Worm (Caenorhabditis elegans): ENCODE measurements around the gene Y70C5C.1.

The Y70C5C.1 gene

DNA sequence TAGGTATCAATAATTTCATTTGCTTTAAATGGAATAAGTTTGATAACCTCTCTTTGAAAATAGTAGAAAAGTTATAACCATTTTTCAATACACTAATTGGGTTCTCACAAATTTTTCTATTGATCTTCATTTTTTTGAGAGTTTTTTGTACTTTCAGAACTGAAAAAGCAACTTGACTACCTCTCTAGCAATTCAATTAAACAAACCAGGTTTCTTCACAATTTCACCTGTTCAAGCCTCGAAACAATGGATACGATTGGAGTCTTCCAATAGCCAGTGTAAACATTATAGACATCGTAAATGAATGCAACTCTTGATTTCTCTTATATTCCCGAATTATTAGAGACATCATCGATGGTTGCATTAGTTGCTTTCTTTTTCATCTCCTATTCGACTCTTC is 30.0 kb downstream of the Y70C5C.1 start, which contains the start of gene srz-99:
srz-99 (plus strand) TSS at position 301 of the 400 bp plus-strand sequence.
- TF ChIP-seq ama-1 (optimal IDR thresholded peaks at IDR 0.05) (no peak), ceh-16 (tag; optimal IDR thresholded peaks at IDR 0.05) (no peak), tbx-2 (tag; optimal IDR thresholded peaks at IDR 0.05) (no peak), nhr-12 (tag; optimal IDR thresholded peaks at IDR 0.05) (no peak), egl-5 (tag; optimal IDR thresholded peaks at IDR 0.05) (no peak), nhr-237 (tag; optimal IDR thresholded peaks at IDR 0.05) (no peak), eor-1 (tag; optimal IDR thresholded peaks at IDR 0.05) (no peak), snpc-4 (tag; optimal IDR thresholded peaks at IDR 0.05) (no peak)

DNA sequence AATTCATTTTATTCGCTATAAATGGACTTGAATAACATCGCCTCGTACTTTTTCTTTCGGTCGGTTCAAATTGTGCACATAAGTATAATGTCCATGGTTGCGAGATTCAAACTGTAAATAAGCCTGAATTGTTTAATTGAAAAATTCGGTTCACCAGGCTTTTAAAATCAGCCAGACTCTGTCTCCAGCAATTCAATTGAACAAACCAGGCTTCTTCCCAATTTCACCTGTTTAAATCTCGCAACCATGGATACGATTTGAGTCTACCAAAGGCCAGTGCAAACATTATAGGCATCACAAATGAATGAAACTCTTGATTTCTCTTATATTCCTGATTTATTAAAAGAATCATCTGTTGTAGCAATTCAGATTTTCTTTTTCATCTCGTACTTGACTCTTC is 31.6 kb downstream of the Y70C5C.1 start, which contains the start of gene srz-100:
srz-100 (plus strand) TSS at position 301 of the 400 bp plus-strand sequence.
- TF ChIP-seq unc-62 (GFP tag; optimal IDR thresholded peaks at IDR 0.05) = no peak
- no peak for TF ChIP-seq R02D3.7 (tag; optimal IDR thresholded peaks at IDR 0.05)
- no peak for TF ChIP-seq hmg-11 (tag; optimal IDR thresholded peaks at IDR 0.05)
- TF ChIP-seq ceh-16 (tag; optimal IDR thresholded peaks at IDR 0.05) = no peak
- no peak for TF ChIP-seq nhr-23 (tag; optimal IDR thresholded peaks at IDR 0.05)
- no peak for TF ChIP-seq lsy-12 (tag; optimal IDR thresholded peaks at IDR 0.05)
- TF ChIP-seq tbx-2 (tag; optimal IDR thresholded peaks at IDR 0.05) = no peak

DNA sequence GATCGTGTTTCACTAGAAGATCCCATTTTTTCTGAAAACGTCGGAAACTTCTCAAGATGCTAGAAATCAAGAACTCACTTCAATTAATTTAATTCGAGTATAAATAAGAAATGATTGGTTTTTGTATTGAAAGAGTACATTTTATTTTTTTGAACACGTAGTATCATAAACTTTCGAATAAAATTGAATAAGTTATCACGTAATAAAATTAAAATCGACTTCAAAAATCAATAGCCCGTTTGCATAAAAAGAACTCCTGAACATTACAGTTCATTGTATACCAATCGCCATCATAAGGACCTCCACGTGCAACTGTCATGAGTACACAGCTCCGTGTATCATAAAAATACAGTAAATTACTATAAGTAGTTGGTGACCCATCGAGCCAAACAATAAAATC is 33.7 kb downstream of the Y70C5C.1 start, which contains the start of gene T25E12.16:
T25E12.16 (minus strand) TSS at position 101 of the 400 bp plus-strand sequence.
- TF ChIP-seq lin-15B (tag; optimal IDR thresholded peaks at IDR 0.05) (no peak), eor-1 (tag; optimal IDR thresholded peaks at IDR 0.05) (no peak), elt-1 (tag; optimal IDR thresholded peaks at IDR 0.05) (no peak), tbx-2 (tag; optimal IDR thresholded peaks at IDR 0.05) (no peak), skn-1 (tag; optimal IDR thresholded peaks at IDR 0.05) (no peak), ceh-82 (tag; optimal IDR thresholded peaks at IDR 0.05) (no peak), mml-1 (tag; optimal IDR thresholded peaks at IDR 0.05) (no peak), ztf-4 (tag; optimal IDR thresholded peaks at IDR 0.05) (no peak)

DNA sequence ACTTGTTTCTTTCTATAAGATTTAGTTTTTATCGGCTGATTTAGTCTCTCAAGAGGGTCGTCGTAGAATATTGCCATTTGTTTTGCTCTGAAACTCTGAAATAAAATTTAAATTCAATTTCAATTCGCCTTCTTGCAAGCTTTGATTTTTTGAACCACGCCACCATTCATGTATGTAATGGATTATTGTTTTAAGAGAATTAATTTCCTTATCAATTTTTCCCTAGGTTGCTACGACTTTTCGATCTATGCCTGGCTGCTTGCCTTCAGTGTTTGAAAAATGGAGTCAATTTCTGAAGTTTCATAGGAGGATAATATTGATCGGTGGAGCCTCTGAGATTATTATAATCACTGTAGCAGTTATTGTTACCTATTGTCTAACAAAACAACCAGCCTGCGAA is 35.5 kb downstream of the Y70C5C.1 start, which contains the start of the genes clec-38 and clec-34:
clec-38 (minus strand) TSS at position 101 of the 400 bp plus-strand sequence.
clec-34 (plus strand) TSS at position 248 of the 400 bp plus-strand sequence.
- TF ChIP-seq ztf-11 (tag; optimal IDR thresholded peaks at IDR 0.05) (no peak), nhr-77 (tag; optimal IDR thresholded peaks at IDR 0.05) (no peak), nhr-11 (tag; optimal IDR thresholded peaks at IDR 0.05) (no peak), R02D3.7 (tag; optimal IDR thresholded peaks at IDR 0.05) (no peak), ZK546.5 (tag; optimal IDR thresholded peaks at IDR 0.05) (no peak), egl-5 (tag; optimal IDR thresholded peaks at IDR 0.05) (no peak), nhr-28 (tag; optimal IDR thresholded peaks at IDR 0.05) (no peak), ama-1 (optimal IDR thresholded peaks at IDR 0.05) (no peak), nhr-237 (tag; optimal IDR thresholded peaks at IDR 0.05) (no peak), fkh-2 (tag; optimal IDR thresholded peaks at IDR 0.05) (no peak), mdl-1 (tag; optimal IDR thresholded peaks at IDR 0.05) (no peak), nhr-12 (tag; optimal IDR thresholded peaks at IDR 0.05) (no peak), lin-39 (tag; optimal IDR thresholded peaks at IDR 0.05) (no peak), lsy-12 (tag; optimal IDR thresholded peaks at IDR 0.05) (no peak), elt-3 (tag; optimal IDR thresholded peaks at IDR 0.05) (no peak), nhr-67 (tag; optimal IDR thresholded peaks at IDR 0.05) (no peak), ceh-16 (tag; optimal IDR thresholded peaks at IDR 0.05) (no peak), ceh-28 (tag; optimal IDR thresholded peaks at IDR 0.05) (no peak)

DNA sequence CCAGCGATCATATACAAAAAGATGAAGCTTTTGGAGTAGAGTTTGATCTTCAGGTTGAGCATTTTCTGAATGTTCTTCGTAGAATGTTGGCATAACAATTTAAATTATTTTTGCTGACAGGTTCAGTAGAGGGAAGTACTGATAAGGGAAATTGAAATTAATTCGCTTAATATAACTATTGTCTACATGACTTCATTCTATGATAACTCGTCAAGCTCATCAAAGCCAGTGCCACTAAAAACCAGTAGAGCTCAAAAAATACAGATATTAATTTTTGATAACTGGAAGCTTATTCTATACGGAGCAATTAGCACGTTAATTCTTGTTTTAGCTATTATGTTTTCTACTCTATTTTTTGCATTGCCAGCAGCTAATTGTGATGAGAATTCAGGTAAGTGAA is 39.1 kb downstream of the Y70C5C.1 start, which contains the start of the genes clec-29 and clec-39:
clec-29 (minus strand) TSS at position 101 of the 400 bp plus-strand sequence.
clec-39 (plus strand) TSS at position 169 of the 400 bp plus-strand sequence.
- TF ChIP-seq nhr-25 (tag; optimal IDR thresholded peaks at IDR 0.05) = no peak
- no peak for TF ChIP-seq nhr-237 (tag; optimal IDR thresholded peaks at IDR 0.05)
- TF ChIP-seq mdl-1 (tag; optimal IDR thresholded peaks at IDR 0.05) = no peak
- TF ChIP-seq egl-27 (tag; optimal IDR thresholded peaks at IDR 0.05) = no peak
- TF ChIP-seq unc-62 (GFP tag; optimal IDR thresholded peaks at IDR 0.05) = no peak
- no peak for TF ChIP-seq unc-39 (tag; optimal IDR thresholded peaks at IDR 0.05)
- no peak for TF ChIP-seq ceh-28 (tag; optimal IDR thresholded peaks at IDR 0.05)
- no peak for TF ChIP-seq fkh-2 (tag; optimal IDR thresholded peaks at IDR 0.05)
- TF ChIP-seq lin-39 (tag; optimal IDR thresholded peaks at IDR 0.05) = no peak
- no peak for TF ChIP-seq sea-2 (GFP tag; optimal IDR thresholded peaks at IDR 0.05)
- no peak for TF ChIP-seq tbx-2 (tag; optimal IDR thresholded peaks at IDR 0.05)
- TF ChIP-seq ceh-82 (tag; optimal IDR thresholded peaks at IDR 0.05) = no peak

All from whole organism, L3 larva.